Worm (Caenorhabditis elegans) whole organism, L4 larva: ENCODE results near the gene poml-4.

Experiments used
- F10B5.3 ChIP-seq: sonication (generic microtip); optimal IDR thresholded peaks from 2 replicates; lab custom pipeline; 2016; ENCODE audit warnings: mild to moderate bottlenecking, missing genetic modification characterization, missing compliant biosample characterization
- F26F4.8 ChIP-seq: fragments of 200-800 bp; sonication (Bioruptor generic); conservative IDR thresholded peaks from 2 replicates; pipeline ENCODE4 v1.3.6; 2022; ENCODE audit warnings: missing genetic modification characterization, missing compliant biosample characterization
- F37D6.2 ChIP-seq: sonication (generic microtip); optimal IDR thresholded peaks from 2 replicates; lab custom pipeline; 2016; ENCODE audit warnings: mild to moderate bottlenecking, missing genetic modification characterization, missing compliant biosample characterization
- F49E8.2 ChIP-seq: sonication (generic microtip); optimal IDR thresholded peaks from 2 replicates; lab custom pipeline; 2016; ENCODE audit warnings: missing compliant biosample characterization, mild to moderate bottlenecking, missing genetic modification characterization, borderline replicate concordance
- T20F7.1 ChIP-seq: fragments of 200-800 bp; sonication (Bioruptor generic); optimal IDR thresholded peaks from 2 replicates; lab custom pipeline; 2018; ENCODE audit warnings: mild to moderate bottlenecking, missing genetic modification characterization, missing compliant biosample characterization
- T26A8.4 ChIP-seq: fragments of 200-800 bp; sonication (Bioruptor generic); IDR thresholded peaks from 2 replicates; pipeline ENCODE4 v1.3.6; 2022; ENCODE audit warnings: missing genetic modification characterization, missing compliant biosample characterization
- Y105C5A.15 ChIP-seq: fragments of 200-800 bp; sonication (Bioruptor generic); IDR thresholded peaks from 2 replicates; pipeline ENCODE4 v1.3.6; 2022; ENCODE audit warnings: missing genetic modification characterization, missing compliant biosample characterization
- Y75B8A.6 ChIP-seq: fragments of 200-800 bp; sonication (Bioruptor generic); IDR thresholded peaks from 2 replicates; pipeline ENCODE4 v1.3.6; 2022; ENCODE audit warnings: missing genetic modification reagents, missing genetic modification characterization, missing compliant biosample characterization
- ZK546.5 ChIP-seq, 2 experiments: sonication (generic microtip); optimal IDR thresholded peaks; 2 replicates each; lab custom pipeline; 2017; ENCODE audit warnings: missing biosample characterization in 2 of 2, missing genetic modification characterization in 2 of 2
- aha-1 ChIP-seq: fragments of 150-350 bp; peaks from one replicate; lab custom pipeline; 2014; ENCODE audit warnings: missing biosample characterization, missing genetic modification characterization
- ama-1 ChIP-seq: fragments of 150-350 bp; optimal IDR thresholded peaks from 2 replicates; lab custom pipeline; 2014; ENCODE audit warnings: inconsistent platforms, mixed read lengths
- ceh-20 ChIP-seq: fragments of 200-800 bp; sonication (Bioruptor generic); IDR thresholded peaks from 2 replicates; pipeline ENCODE4 v1.3.6; 2022; ENCODE audit warnings: missing genetic modification reagents, missing genetic modification characterization, missing compliant biosample characterization
- ceh-28 ChIP-seq: fragments of 150-350 bp; optimal IDR thresholded peaks from 2 replicates; lab custom pipeline; 2014; ENCODE audit warnings: missing biosample characterization, missing genetic modification reagents, missing genetic modification characterization
- ceh-62 ChIP-seq: sonication (generic microtip); optimal IDR thresholded peaks from 2 replicates; lab custom pipeline; 2017; ENCODE audit warnings: missing biosample characterization, missing genetic modification characterization
- ctbp-1 ChIP-seq: fragments of 200-800 bp; sonication (Bioruptor generic); IDR thresholded peaks from 2 replicates; pipeline ENCODE4 v1.3.6; 2022; ENCODE audit warnings: missing genetic modification reagents, missing genetic modification characterization, missing compliant biosample characterization
- daf-16 ChIP-seq, 3 experiments: sonication (generic microtip); optimal IDR thresholded peaks; 2 replicates each; lab custom pipeline; 2016 to 2017; ENCODE audit warnings: missing genetic modification characterization in 3 of 3, missing genetic modification reagents in 3 of 3, mild to moderate bottlenecking in 2 of 3, missing compliant biosample characterization in 2 of 3, missing biosample characterization in 1 of 3, moderate library complexity in 1 of 3
- daf-19 ChIP-seq: fragments of 200-800 bp; sonication (Bioruptor generic); conservative IDR thresholded peaks from 2 replicates; pipeline ENCODE4 v1.3.6; 2022; ENCODE audit warnings: missing genetic modification characterization, missing compliant biosample characterization
- dmd-8 ChIP-seq: fragments of 200-800 bp; sonication (Bioruptor generic); IDR thresholded peaks from 2 replicates; pipeline ENCODE4 v1.3.6; 2022; ENCODE audit warnings: missing genetic modification characterization, missing compliant biosample characterization
- dmd-9 ChIP-seq: fragments of 200-800 bp; sonication (Bioruptor generic); IDR thresholded peaks from 2 replicates; pipeline ENCODE4 v1.3.6; 2022; ENCODE audit warnings: missing genetic modification reagents, missing genetic modification characterization, missing compliant biosample characterization
- duxl-1 ChIP-seq: sonication (generic microtip); optimal IDR thresholded peaks from 2 replicates; lab custom pipeline; 2016; ENCODE audit warnings: mild to moderate bottlenecking, missing genetic modification characterization, moderate library complexity, missing compliant biosample characterization; ENCODE audit not compliant: poor library complexity
- dve-1 ChIP-seq: sonication (generic microtip); optimal IDR thresholded peaks from 2 replicates; lab custom pipeline; 2017; ENCODE audit warnings: antibody characterized with exemption, mild to moderate bottlenecking, missing genetic modification characterization, missing compliant biosample characterization; ENCODE audit not compliant: insufficient read depth
- hif-1 ChIP-seq, 2 experiments: sonication (generic microtip); optimal IDR thresholded peaks; 2 replicates each; lab custom pipeline; 2016 to 2017; ENCODE audit warnings: missing compliant biosample characterization in 2 of 2, missing genetic modification characterization in 2 of 2, missing genetic modification reagents in 2 of 2, missing genotype in 2 of 2, mild to moderate bottlenecking in 1 of 2
- hmg-1.1 ChIP-seq: fragments of 200-800 bp; sonication (Bioruptor generic); IDR thresholded peaks from 2 replicates; pipeline ENCODE4 v1.3.6; 2022; ENCODE audit warnings: missing genetic modification reagents, missing genetic modification characterization, missing compliant biosample characterization
- lin-1 ChIP-seq: fragments of 200-800 bp; sonication (Bioruptor generic); IDR thresholded peaks from 2 replicates; pipeline ENCODE4 v1.3.6; 2022; ENCODE audit warnings: missing genetic modification reagents, missing genetic modification characterization, missing compliant biosample characterization
- lin-29 ChIP-seq: fragments of 200-800 bp; sonication (Bioruptor generic); IDR thresholded peaks from 2 replicates; pipeline ENCODE4 v1.3.6; 2022; ENCODE audit warnings: missing genetic modification reagents, missing genetic modification characterization, missing compliant biosample characterization
- lin-38 ChIP-seq: fragments of 200-800 bp; sonication (Bioruptor generic); IDR thresholded peaks from 2 replicates; pipeline ENCODE4 v1.3.6; 2022; ENCODE audit warnings: missing genetic modification reagents, missing genetic modification characterization, missing compliant biosample characterization
- lsy-2 ChIP-seq, 2 experiments: fragments of 150-350 bp in 1 of 2; sonication (generic microtip) in 1 of 2; optimal IDR thresholded peaks; 2 replicates each; lab custom pipeline; 2014 to 2017; ENCODE audit warnings: missing biosample characterization in 2 of 2, missing genetic modification characterization in 2 of 2
- madf-9 ChIP-seq: fragments of 200-800 bp; sonication (Bioruptor generic); conservative IDR thresholded peaks from 2 replicates; pipeline ENCODE4 v1.3.6; 2022; ENCODE audit warnings: missing genetic modification reagents, missing genetic modification characterization, missing compliant biosample characterization
- mep-1 ChIP-seq: fragments of 150-350 bp; sonication (generic microtip); optimal IDR thresholded peaks from 3 replicates; lab custom pipeline; 2014; ENCODE audit warnings: missing biosample characterization, missing genetic modification characterization
- mxl-2 ChIP-seq: fragments of 200-800 bp; sonication (Bioruptor generic); conservative IDR thresholded peaks from 2 replicates; pipeline ENCODE4 v1.3.6; 2022; ENCODE audit warnings: missing genetic modification reagents, missing genetic modification characterization, missing compliant biosample characterization
- nhr-111 ChIP-seq: fragments of 200-800 bp; sonication (Bioruptor generic); optimal IDR thresholded peaks from 2 replicates; lab custom pipeline; 2018; ENCODE audit warnings: mild to moderate bottlenecking, missing genetic modification characterization, missing compliant biosample characterization
- nhr-28 ChIP-seq: fragments of 150-350 bp; optimal IDR thresholded peaks from 2 replicates; lab custom pipeline; 2014; ENCODE audit warnings: missing biosample characterization, missing genetic modification characterization
- nhr-41 ChIP-seq: fragments of 200-800 bp; sonication (Bioruptor generic); IDR thresholded peaks from 2 replicates; pipeline ENCODE4 v1.3.6; 2022; ENCODE audit warnings: missing genetic modification reagents, missing genetic modification characterization, missing compliant biosample characterization
- pha-4 ChIP-seq, 2 experiments: fragments of 150-350 bp in 1 of 2; fragments of 200-800 bp in 1 of 2; sonication (Bioruptor generic) in 1 of 2; IDR thresholded peaks in 1 of 2; optimal IDR thresholded peaks in 1 of 2; 2 replicates each; pipeline versions ENCODE4 v1.3.6 to Lab custom; 2014 to 2022; ENCODE audit warnings: missing genetic modification characterization in 2 of 2, missing genetic modification reagents in 2 of 2, missing biosample characterization in 1 of 2, missing compliant biosample characterization in 1 of 2
- rbr-2 ChIP-seq: sonication (generic microtip); optimal IDR thresholded peaks from 2 replicates; lab custom pipeline; 2016; ENCODE audit warnings: missing genotype, missing genetic modification characterization, missing compliant biosample characterization
- set-16 ChIP-seq: fragments of 200-800 bp; sonication (Bioruptor generic); IDR thresholded peaks from 2 replicates; pipeline ENCODE4 v1.3.6; 2022; ENCODE audit warnings: missing genetic modification reagents, missing genetic modification characterization, missing compliant biosample characterization
- snpc-1.2 ChIP-seq: fragments of 200-800 bp; sonication (Bioruptor generic); IDR thresholded peaks from 2 replicates; pipeline ENCODE4 v1.3.6; 2022; ENCODE audit warnings: missing genetic modification reagents, missing genetic modification characterization, missing compliant biosample characterization
- spr-1 ChIP-seq: sonication (generic microtip); optimal IDR thresholded peaks from 2 replicates; lab custom pipeline; 2016; ENCODE audit warnings: mild to moderate bottlenecking, missing genetic modification characterization, missing compliant biosample characterization
- tra-1 ChIP-seq: fragments of 200-800 bp; sonication (Bioruptor generic); IDR thresholded peaks from 2 replicates; pipeline ENCODE4 v1.3.6; 2022; ENCODE audit warnings: missing genetic modification reagents, missing genetic modification characterization, missing compliant biosample characterization
- unc-130 ChIP-seq: sonication (generic microtip); optimal IDR thresholded peaks from 2 replicates; lab custom pipeline; 2016; ENCODE audit warnings: missing genetic modification reagents, missing genetic modification characterization, missing compliant biosample characterization
- unc-62 ChIP-seq, 3 experiments: fragments of 150-350 bp in 1 of 3; sonication (generic microtip); optimal IDR thresholded peaks in 2 of 3; peaks in 1 of 3; 1 replicate in 1 of 3; 2 replicates in 2 of 3; lab custom pipeline; 2014 to 2017; ENCODE audit warnings: missing biosample characterization in 3 of 3, missing genetic modification characterization in 3 of 3, missing genetic modification reagents in 3 of 3, missing genotype in 1 of 3
- vab-7 ChIP-seq: fragments of 200-800 bp; sonication (Bioruptor generic); IDR thresholded peaks from 2 replicates; pipeline ENCODE4 v1.3.6; 2022; ENCODE audit warnings: missing genetic modification reagents, missing genetic modification characterization, missing compliant biosample characterization
- zfp-2 ChIP-seq: sonication (generic microtip); optimal IDR thresholded peaks from 2 replicates; lab custom pipeline; 2016; ENCODE audit warnings: mild to moderate bottlenecking, missing genetic modification characterization, missing compliant biosample characterization
- zfp-3 ChIP-seq: fragments of 200-800 bp; sonication (Bioruptor generic); conservative IDR thresholded peaks from 2 replicates; pipeline ENCODE4 v1.3.6; 2022; ENCODE audit warnings: missing genetic modification reagents, missing genetic modification characterization, missing compliant biosample characterization
- ztf-7 ChIP-seq: fragments of 150-350 bp; optimal IDR thresholded peaks from 2 replicates; lab custom pipeline; 2014; ENCODE audit warnings: missing biosample characterization, missing genetic modification characterization

poml-4 gene

ce11 chrII:1518914-1519313, 21.8 kb upstream of the poml-4 start, which contains the start of gene Y51H7BR.8:
Gene Y51H7BR.8 (plus strand): TSS chrII:1519214.
- no peak for TF ChIP-seq F26F4.8 (GFP tag; lab: Robert Waterston, UW)
- no peak for TF ChIP-seq nhr-111 (GFP tag; lab: Kevin White, UChicago)
- TF ChIP-seq T20F7.1 (GFP tag; lab: Kevin White, UChicago): no peak
- no peak for TF ChIP-seq ztf-7 (tag; lab: Kevin White, UChicago)

- TF ChIP-seq zfp-3 (0 out of 2 replicates have a peak, but pooled peaks have one; percentile 64), lin-1 (peak; percentile 37; the same call in 1 of the 2 replicates), duxl-1 (peak; percentile 86), dmd-8 (0 out of 2 replicates have a peak, but pooled peaks have one; percentile 67), Y75B8A.6 (GFP tag; lab: Robert Waterston, UW) (peak; percentile 60; the same call in 1 of the 2 replicates), F26F4.8 (GFP tag; lab: Robert Waterston, UW) (no peak), ceh-20 (GFP tag; lab: Robert Waterston, UW) (0 out of 2 replicates have a peak, but pooled peaks have one; percentile 52), daf-16 (GFP tag; optimal IDR thresholded peaks at IDR 0.05; lab: Kevin White, UChicago) (peak in 1 of 2 experiments; percentile 23), daf-16 (tag; optimal IDR thresholded peaks at IDR 0.05; lab: Kevin White, UChicago) (no peak), mep-1 (tag; lab: Kevin White, UChicago) (peak; percentile 49), unc-62 (GFP tag; optimal IDR thresholded peaks at IDR 0.05 in 1 of 2; lab: Kevin White, UChicago) (no peak), unc-62 (tag; optimal IDR thresholded peaks at IDR 0.05; lab: Kevin White, UChicago) (no peak), mxl-2 (GFP tag; lab: Robert Waterston, UW) (0 out of 2 replicates have a peak, but pooled peaks have one; percentile 37), tra-1 (GFP tag; lab: Robert Waterston, UW) (peak; percentile 65), unc-130 (no peak), nhr-28 (tag; lab: Kevin White, UChicago) (no peak), spr-1 (tag; lab: Kevin White, UChicago) (peak; percentile 18), F37D6.2 (tag; lab: Kevin White, UChicago) (peak; percentile 37), lin-29 (GFP tag; lab: Robert Waterston, UW) (no peak), Y105C5A.15 (GFP tag; lab: Robert Waterston, UW) (0 out of 2 replicates have a peak, but pooled peaks have one; percentile 38), dmd-9 (peak; percentile 40; the same call in 1 of the 2 replicates), pha-4 (GFP tag; IDR thresholded peaks at IDR 0.05; lab: Robert Waterston, UW) (peak; percentile 73), pha-4 (tag; optimal IDR thresholded peaks at IDR 0.05; lab: Kevin White, UChicago) (no peak), hif-1 (tag; optimal IDR thresholded peaks at IDR 0.05; lab: Kevin White, UChicago) (peak in 1 of 2 experiments; percentile 22), zfp-2 (tag; lab: Kevin White, UChicago) (no peak), nhr-111 (GFP tag; lab: Kevin White, UChicago) (peak; percentile 41), T26A8.4 (GFP tag; lab: Robert Waterston, UW) (no peak), vab-7 (GFP tag; lab: Robert Waterston, UW) (peak; percentile 82), ceh-62 (no peak), ama-1 (no peak), snpc-1.2 (GFP tag; lab: Robert Waterston, UW) (peak; percentile 52; the same call in 1 of the 2 replicates), hmg-1.1 (GFP tag; lab: Robert Waterston, UW) (peak; percentile 88), nhr-41 (GFP tag; lab: Robert Waterston, UW) (0 out of 2 replicates have a peak, but pooled peaks have one; percentile 41), lin-38 (GFP tag; lab: Robert Waterston, UW) (peak; percentile 71; the same call in 1 of the 2 replicates), ctbp-1 (GFP tag; lab: Robert Waterston, UW) (peak; percentile 72), F10B5.3 (tag; lab: Kevin White, UChicago) (peak; percentile 26), ceh-28 (tag; lab: Kevin White, UChicago) (no peak), aha-1 (tag; lab: Kevin White, UChicago) (peak; percentile 42), rbr-2 (tag; lab: Kevin White, UChicago) (peak; percentile 54), dve-1 (tag; lab: Kevin White, UChicago) (peak; percentile 6), madf-9 (GFP tag; lab: Robert Waterston, UW) (peak; percentile 79), set-16 (GFP tag; lab: Robert Waterston, UW) (peak; percentile 43; the same call in 1 of the 2 replicates), daf-19 (no peak), ztf-7 (tag; lab: Kevin White, UChicago) (peak; percentile 45), F49E8.2 (peak; percentile 9), ZK546.5 (tag; optimal IDR thresholded peaks at IDR 0.05; lab: Kevin White, UChicago) (no peak), lsy-2 (tag; optimal IDR thresholded peaks at IDR 0.05; lab: Kevin White, UChicago) (peak in 1 of 2 experiments; percentile 29)
Measured at ce11 chrII:1519867-1520266, 20.9 kb upstream of the poml-4 start.
